Fruit fly (Drosophila melanogaster): ENCODE data around the gene CG11262.
A peak's percentile ranks its signal among the peaks of the same experiment; 100 is the strongest.

The CG11262 gene

dm6 chr3L:13036706-13037457, 41.9 kb downstream of the CG11262 start, which contains the start of gene Srrm1:
Gene Srrm1 (plus strand): TSS chr3L:13036821.
- TF ChIP-seq Rel (GFP tag; optimal IDR thresholded peaks at IDR 0.05) (no peak), Rel (tag; optimal IDR thresholded peaks at IDR 0.05) (no peak), Hr83 (GFP tag; optimal IDR thresholded peaks at IDR 0.05; ENCODE audit: poor library complexity, severe bottlenecking) (peak; percentile 87), pan (optimal IDR thresholded peaks at IDR 0.05) (no peak), foxo (GFP tag; optimal IDR thresholded peaks at IDR 0.05) (peak in 1 of 2 experiments; percentile 50), CG9705 (GFP tag; optimal IDR thresholded peaks at IDR 0.05) (peak; percentile 32), Hnf4 (GFP tag; optimal IDR thresholded peaks at IDR 0.05) (no peak), N (GFP tag; optimal IDR thresholded peaks at IDR 0.05) (no peak), ey (GFP tag; optimal IDR thresholded peaks at IDR 0.05) (peak; percentile 8), GATAd (GFP tag; optimal IDR thresholded peaks at IDR 0.05) (no peak), h (GFP tag; optimal IDR thresholded peaks at IDR 0.05) (peak; percentile 33), rgr (GFP tag; optimal IDR thresholded peaks at IDR 0.05) (peak; percentile 46), Dfd (GFP tag; optimal IDR thresholded peaks at IDR 0.05) (no peak), sv (GFP tag; optimal IDR thresholded peaks at IDR 0.05) (peak; percentile 21), tai (GFP tag; optimal IDR thresholded peaks at IDR 0.05) (no peak), CG32264 (GFP tag; optimal IDR thresholded peaks at IDR 0.05) (no peak), fru (GFP tag; optimal IDR thresholded peaks at IDR 0.05) (peak; percentile 30), Sp1 (GFP tag; optimal IDR thresholded peaks at IDR 0.05) (peak; percentile 20), HLH106 (tag; optimal IDR thresholded peaks at IDR 0.05) (no peak), lola (GFP tag; optimal IDR thresholded peaks at IDR 0.05) (no peak)

- TF ChIP-seq Vsx2 (GFP tag; optimal IDR thresholded peaks at IDR 0.05; ENCODE audit: partially characterized antibody) (no peak), br (GFP tag; optimal IDR thresholded peaks at IDR 0.05) (no peak), N (GFP tag; optimal IDR thresholded peaks at IDR 0.05) (no peak), dmrt93B (GFP tag; optimal IDR thresholded peaks at IDR 0.05) (no peak), CG9705 (GFP tag; optimal IDR thresholded peaks at IDR 0.05) (no peak), Jra (GFP tag; optimal IDR thresholded peaks at IDR 0.05) (no peak), tai (GFP tag; optimal IDR thresholded peaks at IDR 0.05) (no peak), HLH106 (tag; optimal IDR thresholded peaks at IDR 0.05) (no peak), ey (GFP tag; optimal IDR thresholded peaks at IDR 0.05) (no peak)
These were observed 45.9 kb downstream of the CG11262 start for dm6 chr3L:13040849-13041248.

- TF ChIP-seq Hr83 (GFP tag; optimal IDR thresholded peaks at IDR 0.05; ENCODE audit: poor library complexity, severe bottlenecking) = peak; percentile 97
- no peak for TF ChIP-seq dl (GFP tag; optimal IDR thresholded peaks at IDR 0.05; ENCODE audit: insufficient read depth in 1 of 2, partially characterized antibody in 2 of 2)
- peak; percentile 71 for TF ChIP-seq ey (GFP tag; optimal IDR thresholded peaks at IDR 0.05)
- peak; percentile 86 for TF ChIP-seq br (GFP tag; optimal IDR thresholded peaks at IDR 0.05)
- TF ChIP-seq brk (GFP tag; optimal IDR thresholded peaks at IDR 0.05) = no peak
- TF ChIP-seq h (GFP tag; optimal IDR thresholded peaks at IDR 0.05) = peak; percentile 85
- peak; percentile 92 for TF ChIP-seq rgr (GFP tag; optimal IDR thresholded peaks at IDR 0.05)
- peak; percentile 50 for TF ChIP-seq Myc (optimal IDR thresholded peaks at IDR 0.05)
- peak; percentile 51 for TF ChIP-seq CG32264 (GFP tag; optimal IDR thresholded peaks at IDR 0.05)
- no peak for TF ChIP-seq Rel (GFP tag; optimal IDR thresholded peaks at IDR 0.05)
- TF ChIP-seq Rel (tag; optimal IDR thresholded peaks at IDR 0.05) = peak; percentile 78
- TF ChIP-seq dmrt93B (GFP tag; optimal IDR thresholded peaks at IDR 0.05) = peak; percentile 91
- peak; percentile 95 for TF ChIP-seq Sp1 (GFP tag; optimal IDR thresholded peaks at IDR 0.05)
- peak; percentile 35 for TF ChIP-seq sage (GFP tag; optimal IDR thresholded peaks at IDR 0.05)
- TF ChIP-seq tai (GFP tag; optimal IDR thresholded peaks at IDR 0.05) = no peak
- peak; percentile 74 for TF ChIP-seq fru (GFP tag; optimal IDR thresholded peaks at IDR 0.05)
- no peak for TF ChIP-seq N (GFP tag; optimal IDR thresholded peaks at IDR 0.05)
- no peak for TF ChIP-seq usp (GFP tag; optimal IDR thresholded peaks at IDR 0.05)
- TF ChIP-seq dsf (GFP tag; optimal IDR thresholded peaks at IDR 0.05; ENCODE audit: borderline replicate concordance) = no peak
- peak; percentile 74 for TF ChIP-seq jim (GFP tag; optimal IDR thresholded peaks at IDR 0.05)
- peak; percentile 6 to 77 for TF ChIP-seq foxo (GFP tag; optimal IDR thresholded peaks at IDR 0.05)
- peak; percentile 85 for TF ChIP-seq Hnf4 (GFP tag; optimal IDR thresholded peaks at IDR 0.05)
- peak; percentile 93 for TF ChIP-seq CG9705 (GFP tag; optimal IDR thresholded peaks at IDR 0.05)
- peak; percentile 63 for TF ChIP-seq Mio (GFP tag; optimal IDR thresholded peaks at IDR 0.05)
- no peak for TF ChIP-seq Dfd (GFP tag; optimal IDR thresholded peaks at IDR 0.05)
- TF ChIP-seq Jra (GFP tag; optimal IDR thresholded peaks at IDR 0.05) = peak; percentile 42
- TF ChIP-seq woc (GFP tag; optimal IDR thresholded peaks at IDR 0.05) = peak; percentile 39
- TF ChIP-seq psq (GFP tag; optimal IDR thresholded peaks at IDR 0.05) = peak; percentile 54
- TF ChIP-seq pan (optimal IDR thresholded peaks at IDR 0.05) = no peak
- peak; percentile 85 for TF ChIP-seq sv (GFP tag; optimal IDR thresholded peaks at IDR 0.05)
- no peak for TF ChIP-seq Abd-B (GFP tag; optimal IDR thresholded peaks at IDR 0.05)
- TF ChIP-seq HLH106 (tag; optimal IDR thresholded peaks at IDR 0.05) = peak; percentile 81
- TF ChIP-seq Dif (GFP tag; optimal IDR thresholded peaks at IDR 0.05; ENCODE audit: partially characterized antibody) = peak; percentile 54
- peak; percentile 75 for TF ChIP-seq OdsH (GFP tag; optimal IDR thresholded peaks at IDR 0.05)
These were observed 46.5 kb downstream of the CG11262 start, which contains the start of gene RpS4 for dm6 chr3L:13041292-13042067. Gene RpS4 (plus strand): TSS chr3L:13041756.
